Worm (Caenorhabditis elegans): ENCODE results near the gene che-10.

ce11 chrII:4672584-4673110, 34.5 kb upstream of the che-10 start, which contains the start of the genes clec-140 and hmg-11:
- TF ChIP-seq unc-130 (tag; optimal IDR thresholded peaks at IDR 0.05) (no peak), ama-1 (optimal IDR thresholded peaks at IDR 0.05) (no peak), ztf-11 (tag; optimal IDR thresholded peaks at IDR 0.05) (peak in 1 of 2 experiments; percentile 55), nhr-76 (tag; optimal IDR thresholded peaks at IDR 0.05) (no peak), nhr-77 (tag; optimal IDR thresholded peaks at IDR 0.05) (no peak), zag-1 (tag; optimal IDR thresholded peaks at IDR 0.05) (no peak), mdl-1 (tag; optimal IDR thresholded peaks at IDR 0.05) (peak in 1 of 2 experiments; percentile 79), lin-15B (tag; optimal IDR thresholded peaks at IDR 0.05) (peak; percentile 28), nhr-12 (tag; optimal IDR thresholded peaks at IDR 0.05) (no peak), alr-1 (tag; optimal IDR thresholded peaks at IDR 0.05; ENCODE audit: borderline replicate concordance) (no peak), nhr-237 (tag; optimal IDR thresholded peaks at IDR 0.05) (no peak), nhr-90 (tag; optimal IDR thresholded peaks at IDR 0.05; ENCODE audit: poor library complexity) (no peak), egl-27 (tag; optimal IDR thresholded peaks at IDR 0.05) (no peak), grh-1 (GFP tag; IDR thresholded peaks at IDR 0.05) (no peak)
